Fruit fly (Drosophila melanogaster): Measurements from ENCODE around the gene CG9368.

DNA sequence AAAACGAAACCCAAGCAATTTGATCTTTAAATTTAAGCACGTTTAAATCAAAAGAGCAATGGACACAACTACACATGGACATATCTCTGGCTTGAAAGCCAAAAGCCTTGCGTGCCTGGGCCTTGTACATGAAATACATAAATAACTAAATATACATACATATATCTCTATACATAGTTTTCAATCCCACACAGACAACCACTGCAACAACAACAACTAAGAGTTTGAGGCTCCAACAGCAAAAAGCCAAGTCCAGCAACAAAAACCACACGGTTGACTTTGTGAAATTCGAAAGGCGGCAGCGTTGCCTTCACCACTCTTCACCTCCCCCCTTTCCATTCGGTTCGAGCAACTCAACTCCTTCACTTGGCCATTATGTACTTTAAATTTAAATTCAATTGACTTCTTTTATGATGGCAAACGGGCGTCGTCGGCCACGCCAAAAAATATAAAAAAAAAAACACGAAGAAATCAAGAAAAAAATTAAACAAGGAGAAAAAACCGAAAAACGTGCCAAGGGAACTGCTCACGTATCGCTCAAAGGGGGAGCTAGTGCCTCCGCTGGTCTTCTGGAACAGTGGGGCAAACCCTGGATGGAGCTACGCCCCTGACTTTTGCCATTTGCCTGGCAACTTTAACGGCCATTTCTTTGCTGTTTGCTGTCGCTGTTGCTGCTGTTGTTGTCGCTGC, 41.3 kb upstream of the CG9368 start:
- TF ChIP-seq h (GFP tag; optimal IDR thresholded peaks at IDR 0.05) (no peak), Sp1 (GFP tag; optimal IDR thresholded peaks at IDR 0.05) (no peak)

All from whole organism, wandering third instar larva.